Worm (Caenorhabditis elegans) whole organism, dauer: ENCODE data around the gene gly-12.

Experiments
- unc-62 ChIP-seq: sonication (generic microtip); optimal IDR thresholded peaks from 2 replicates; lab custom pipeline; 2017; ENCODE audit warnings: missing biosample characterization, missing genetic modification reagents, missing genetic modification characterization

Gene gly-12

DNA sequence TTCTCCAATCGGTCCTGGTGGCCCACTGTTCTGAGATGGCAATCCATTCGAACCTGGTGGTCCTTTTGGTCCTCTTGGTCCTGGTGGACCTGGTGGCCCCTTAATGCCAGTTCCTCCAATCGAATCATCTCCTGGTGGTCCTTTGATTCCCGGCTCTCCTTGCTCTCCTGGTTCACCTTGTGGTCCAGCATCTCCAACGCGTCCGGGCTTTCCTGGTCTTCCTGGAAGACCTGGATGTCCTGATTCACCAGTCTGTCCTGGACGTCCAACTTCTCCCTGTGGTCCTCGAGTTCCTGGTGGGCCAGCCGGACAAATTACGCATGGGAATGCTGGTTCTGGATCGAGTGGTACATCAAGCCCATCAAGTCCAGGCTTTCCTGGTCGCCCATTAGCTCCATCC, 51.2 kb downstream of the gly-12 start:
- no peak for TF ChIP-seq unc-62

- TF ChIP-seq unc-62 = no peak
These were observed 52.1 kb downstream of the gly-12 start, which contains the start of gene dpy-7 for ce11 chrX:7537742-7538268. dpy-7 (minus strand) TSS chrX:7537792.

DNA sequence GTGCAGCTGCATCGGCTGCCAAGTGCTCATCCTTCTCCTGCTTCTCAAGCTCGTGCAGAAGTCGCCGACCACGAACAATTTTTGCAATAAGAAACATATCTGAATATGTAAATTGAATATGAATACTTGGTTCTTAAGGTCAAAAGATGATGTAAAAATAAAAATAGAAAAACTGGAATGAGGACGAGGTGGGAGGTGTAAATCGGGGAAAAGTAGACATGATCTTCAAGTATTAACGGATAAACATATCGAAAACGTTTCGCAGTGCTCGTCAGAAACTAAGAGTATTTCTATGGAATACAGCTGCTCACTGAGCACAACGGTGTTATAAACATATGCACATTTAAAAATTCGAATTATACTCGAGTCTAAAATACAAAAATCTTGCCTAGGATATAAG, 54.4 kb downstream of the gly-12 start, which contains the start of gene glb-16:
Gene glb-16, minus strand, starts transcription at position 101 of the 400 bp plus-strand sequence.
- TF ChIP-seq unc-62 = no peak
